Worm (Caenorhabditis elegans): ENCODE data around the gene dnj-23.

dnj-23 gene

DNA sequence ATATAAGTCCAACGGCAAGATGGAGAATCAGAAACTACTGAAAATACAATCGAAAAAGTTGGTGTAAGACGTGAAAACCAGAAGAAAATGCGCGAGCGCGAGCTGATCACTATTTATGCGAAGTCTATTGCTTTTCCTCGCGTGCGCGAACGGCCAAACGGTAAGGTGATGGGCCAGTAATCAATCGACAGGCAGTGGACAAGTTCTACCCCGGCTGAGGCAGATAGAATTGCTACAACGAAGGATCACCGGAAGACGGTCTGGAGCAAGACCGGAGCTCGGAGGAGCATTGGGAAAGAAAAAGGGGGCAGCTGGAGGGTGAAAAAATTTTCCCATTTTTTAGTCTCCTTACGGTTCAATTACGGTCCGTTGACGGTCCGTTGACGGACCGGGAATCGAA, 5.8 kb downstream of the dnj-23 start (continued):
- TF ChIP-seq Y56A3A.18 (GFP tag; IDR thresholded peaks at IDR 0.05), result peak; percentile 78; the same call in 1 of the 2 replicates
- TF ChIP-seq dox-1 (GFP tag; IDR thresholded peaks at IDR 0.05), result peak; percentile 80
- peak; percentile 74 for TF ChIP-seq hsf-1 (GFP tag; IDR thresholded peaks at IDR 0.05)
- TF ChIP-seq madf-6 (GFP tag; IDR thresholded peaks at IDR 0.05), result peak; percentile 78
- TF ChIP-seq D2030.7 (GFP tag; IDR thresholded peaks at IDR 0.05), result peak; percentile 83
- peak; percentile 88 for TF ChIP-seq ztf-28 (GFP tag; IDR thresholded peaks at IDR 0.05)
- TF ChIP-seq ekl-4 (GFP tag; IDR thresholded peaks at IDR 0.05), result peak; percentile 73
- peak; percentile 87 for TF ChIP-seq egl-18 (GFP tag; IDR thresholded peaks at IDR 0.05)
- TF ChIP-seq F37B4.10 (GFP tag; IDR thresholded peaks at IDR 0.05), result 0 out of 2 replicates have a peak, but pooled peaks have one; percentile 76
- peak; percentile 89 for TF ChIP-seq nfyb-1 (GFP tag; IDR thresholded peaks at IDR 0.05)
- TF ChIP-seq ceh-40 (GFP tag; IDR thresholded peaks at IDR 0.05), result peak; percentile 77; the same call in 1 of the 2 replicates
- 0 out of 2 replicates have a peak, but pooled peaks have one; percentile 42 for TF ChIP-seq let-526 (GFP tag; IDR thresholded peaks at IDR 0.05)
- peak; percentile 50; the same call in 1 of the 2 replicates for TF ChIP-seq ceh-91 (GFP tag; IDR thresholded peaks at IDR 0.05)
- peak; percentile 78; the same call in 1 of the 2 replicates for TF ChIP-seq Y95B8A.8 (GFP tag; IDR thresholded peaks at IDR 0.05)
- TF ChIP-seq egl-44 (GFP tag; IDR thresholded peaks at IDR 0.05), result peak; percentile 94
- peak; percentile 92; the same call in 1 of the 2 replicates for TF ChIP-seq aptf-3 (GFP tag; IDR thresholded peaks at IDR 0.05)
- TF ChIP-seq pbrm-1 (GFP tag; IDR thresholded peaks at IDR 0.05), result peak; percentile 58

DNA sequence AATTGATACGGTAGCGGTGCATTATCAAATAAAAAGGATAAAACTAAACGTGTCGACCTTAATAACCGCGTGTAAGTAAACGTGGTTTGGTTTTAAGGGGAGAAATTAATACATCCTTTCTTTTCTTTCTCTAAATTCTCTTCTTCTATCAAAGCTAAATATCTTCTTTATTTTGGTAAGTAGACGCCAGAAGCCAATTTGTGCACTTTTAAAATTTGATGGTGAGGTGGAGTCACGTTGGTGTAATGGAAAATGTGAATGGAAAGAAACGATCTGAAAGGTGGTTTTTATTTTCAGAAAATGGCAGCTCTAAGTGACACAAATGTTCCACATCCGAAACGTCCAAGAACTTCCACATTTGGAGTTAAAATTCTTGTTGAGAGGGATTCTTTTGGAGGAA, 7.6 kb downstream of the dnj-23 start, which contains the start of gene T24H10.5:
T24H10.5 (plus strand) TSS at position 301 of the 400 bp plus-strand sequence.
- peak; percentile 34; the same call in 1 of the 2 replicates for TF ChIP-seq madf-6 (GFP tag; IDR thresholded peaks at IDR 0.05)
- TF ChIP-seq snpc-4 (GFP tag; optimal IDR thresholded peaks at IDR 0.05), result no peak
- TF ChIP-seq snpc-4 (tag; optimal IDR thresholded peaks at IDR 0.05), result no peak

DNA sequence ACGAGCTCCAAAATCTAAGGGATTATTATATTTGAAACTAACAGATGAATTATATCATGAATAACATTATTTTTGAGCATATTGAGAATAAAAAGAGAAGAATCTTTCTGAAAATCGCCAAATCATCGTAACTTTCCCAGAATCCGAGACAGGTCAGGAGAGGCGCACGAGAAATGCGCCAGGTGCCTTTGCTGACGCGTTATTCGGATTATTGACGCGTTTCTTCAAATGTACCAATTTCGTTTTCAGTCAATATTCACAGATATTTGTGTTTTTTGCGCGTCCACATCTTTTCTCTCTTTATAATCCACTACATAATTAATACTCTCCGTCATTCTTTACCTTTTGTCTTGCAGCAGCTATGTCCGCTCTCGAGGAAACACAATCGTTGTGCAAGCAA, 9.4 kb downstream of the dnj-23 start, which contains the start of gene T24H10.1:
T24H10.1 (plus strand) TSS at position 355 of the 400 bp plus-strand sequence.
- TF ChIP-seq efl-1 (GFP tag; optimal IDR thresholded peaks at IDR 0.05) (peak; percentile 51), gei-17 (GFP tag; optimal IDR thresholded peaks at IDR 0.05) (no peak), attf-3 (GFP tag; conservative IDR thresholded peaks at IDR 0.05) (peak; percentile 66; the same call in 1 of the 2 replicates), snpc-3.4 (tag; optimal IDR thresholded peaks at IDR 0.05) (peak; percentile 10), sdz-38 (tag; optimal IDR thresholded peaks at IDR 0.05) (no peak), Y53G8AR.9 (GFP tag; conservative IDR thresholded peaks at IDR 0.05) (0 out of 2 replicates have a peak, but pooled peaks have one; percentile 52), F10E7.11 (tag; optimal IDR thresholded peaks at IDR 0.05) (no peak), nhr-120 (GFP tag; IDR thresholded peaks at IDR 0.05) (no peak), ceh-27 (GFP tag; optimal IDR thresholded peaks at IDR 0.05) (peak; percentile 17), madf-3 (GFP tag; IDR thresholded peaks at IDR 0.05) (0 out of 2 replicates have a peak, but pooled peaks have one; percentile 39), xnd-1 (tag; optimal IDR thresholded peaks at IDR 0.05) (peak; percentile 41), D2030.7 (GFP tag; IDR thresholded peaks at IDR 0.05) (peak; percentile 61), snpc-4 (GFP tag; optimal IDR thresholded peaks at IDR 0.05) (no peak), snpc-4 (tag; optimal IDR thresholded peaks at IDR 0.05) (peak in 2 of 4 experiments; percentile 51 to 53), hsf-1 (GFP tag; IDR thresholded peaks at IDR 0.05) (no peak), ztf-26 (tag; optimal IDR thresholded peaks at IDR 0.05) (no peak), B0019.2 (GFP tag; conservative IDR thresholded peaks at IDR 0.05) (no peak), cebp-1 (GFP tag; IDR thresholded peaks at IDR 0.05) (no peak), cebp-1 (tag; optimal IDR thresholded peaks at IDR 0.05) (peak; percentile 69), T07F8.4 (tag; optimal IDR thresholded peaks at IDR 0.05) (no peak), madf-10 (tag; optimal IDR thresholded peaks at IDR 0.05) (no peak), Y79H2A.3 (GFP tag; conservative IDR thresholded peaks at IDR 0.05) (no peak), dpl-1 (GFP tag; optimal IDR thresholded peaks at IDR 0.05) (peak; percentile 48), F39B2.1 (GFP tag; IDR thresholded peaks at IDR 0.05) (no peak), hmg-1.2 (GFP tag; IDR thresholded peaks at IDR 0.05) (peak; percentile 46), ceh-58 (GFP tag; IDR thresholded peaks at IDR 0.05) (no peak), pbrm-1 (GFP tag; IDR thresholded peaks at IDR 0.05) (peak; percentile 73), attf-5 (GFP tag; optimal IDR thresholded peaks at IDR 0.05) (peak; percentile 28), lin-54 (GFP tag; optimal IDR thresholded peaks at IDR 0.05) (peak; percentile 71), let-607 (tag; optimal IDR thresholded peaks at IDR 0.05) (no peak), F37B4.10 (GFP tag; IDR thresholded peaks at IDR 0.05) (no peak), madf-6 (GFP tag; IDR thresholded peaks at IDR 0.05) (peak; percentile 69), repo-1 (tag; optimal IDR thresholded peaks at IDR 0.05) (peak; percentile 20)
